Fruit fly (Drosophila melanogaster) whole organism, embryonic: ENCODE data around the gene CG17982.

Experiments used
- Atf6 ChIP-seq: fragments of 200-800 bp; sonication (Bioruptor generic); IDR thresholded peaks from 2 replicates; pipeline ENCODE4 v1.3.6; 2022; ENCODE audit warnings: missing biosample characterization, missing genetic modification characterization
- BEAF-32 ChIP-seq: fragments of 200-800 bp; sonication (Bioruptor generic); optimal IDR thresholded peaks from 3 replicates; lab custom pipeline; 2017; ENCODE audit warnings: missing biosample characterization, missing genetic modification characterization, mild to moderate bottlenecking, moderate library complexity, missing genetic modification reagents
- BtbVII ChIP-seq: fragments of 200-800 bp; sonication (Bioruptor generic); optimal IDR thresholded peaks from 3 replicates; lab custom pipeline; 2017; ENCODE audit warnings: missing biosample characterization, mild to moderate bottlenecking, missing genetic modification characterization
- CG1024 ChIP-seq: fragments of 200-800 bp; sonication (Bioruptor generic); IDR thresholded peaks from 2 replicates; pipeline ENCODE4 v1.3.6; 2022; ENCODE audit warnings: missing biosample characterization, missing genetic modification characterization
- CG12769 ChIP-seq: fragments of 200-800 bp; sonication (Bioruptor generic); optimal IDR thresholded peaks from 2 replicates; lab custom pipeline; 2019; ENCODE audit warnings: missing biosample characterization, mild to moderate bottlenecking, missing genetic modification characterization, moderate library complexity
- CG14965 ChIP-seq: fragments of 200-800 bp; sonication (Bioruptor generic); optimal IDR thresholded peaks from 2 replicates; lab custom pipeline; 2016; ENCODE audit warnings: missing biosample characterization, missing genetic modification characterization, borderline replicate concordance
- CG15514 ChIP-seq: fragments of 200-800 bp; sonication (Bioruptor generic); optimal IDR thresholded peaks from 3 replicates; lab custom pipeline; 2017; ENCODE audit warnings: missing biosample characterization, missing genetic modification characterization, mild to moderate bottlenecking, moderate library complexity, missing genetic modification reagents
- CG15601 ChIP-seq: fragments of 200-800 bp; sonication (Bioruptor generic); optimal IDR thresholded peaks from 3 replicates; lab custom pipeline; 2019; ENCODE audit warnings: missing biosample characterization, mild to moderate bottlenecking, missing genetic modification characterization, moderate library complexity
- CG1603 ChIP-seq: fragments of 200-800 bp; sonication (Bioruptor generic); optimal IDR thresholded peaks from 2 replicates; lab custom pipeline; 2019; ENCODE audit warnings: missing biosample characterization, mild to moderate bottlenecking, missing genetic modification characterization, moderate library complexity
- CG16813 ChIP-seq: fragments of 200-800 bp; sonication (Bioruptor generic); IDR thresholded peaks from 3 replicates; pipeline ENCODE4 v1.3.6; 2022; ENCODE audit warnings: missing biosample characterization, missing genetic modification characterization; ENCODE audit not compliant: partially characterized antibody
- CG2875 ChIP-seq: fragments of 200-800 bp; sonication (Bioruptor generic); optimal IDR thresholded peaks from 2 replicates; lab custom pipeline; 2017; ENCODE audit warnings: missing biosample characterization, mild to moderate bottlenecking, missing genetic modification characterization, missing genetic modification reagents
- CG3407 ChIP-seq: fragments of 200-800 bp; sonication (Bioruptor generic); optimal IDR thresholded peaks from 2 replicates; lab custom pipeline; 2018; ENCODE audit warnings: missing biosample characterization, mild to moderate bottlenecking, missing genetic modification characterization
- CG6813 ChIP-seq: fragments of 200-800 bp; sonication (Bioruptor generic); optimal IDR thresholded peaks from 2 replicates; lab custom pipeline; 2017; ENCODE audit warnings: missing biosample characterization, missing genetic modification characterization, mild to moderate bottlenecking, moderate library complexity, missing genetic modification reagents
- CG8290 ChIP-seq, 3 experiments: fragments of 200-800 bp; sonication (Bioruptor generic); optimal IDR thresholded peaks; 2 replicates each; lab custom pipeline; 2016 to 2019; ENCODE audit warnings: missing biosample characterization in 3 of 3, missing genetic modification characterization in 3 of 3, mild to moderate bottlenecking in 2 of 3, moderate library complexity in 1 of 3
- CTCF ChIP-seq: fragments of 200-800 bp; sonication (Bioruptor generic); optimal IDR thresholded peaks from 2 replicates; lab custom pipeline; 2017; ENCODE audit warnings: missing biosample characterization, mild to moderate bottlenecking, missing genetic modification characterization, moderate library complexity
- D19B ChIP-seq: fragments of 200-800 bp; sonication (Bioruptor generic); optimal IDR thresholded peaks from 2 replicates; lab custom pipeline; 2017; ENCODE audit warnings: missing biosample characterization, mild to moderate bottlenecking, missing genetic modification characterization
- Doc2 ChIP-seq: fragments of 200-800 bp; sonication (Bioruptor generic); IDR thresholded peaks from 2 replicates; pipeline ENCODE4 v1.3.6; 2022; ENCODE audit warnings: missing biosample characterization, missing genetic modification characterization
- Ets65A ChIP-seq: fragments of 200-800 bp; sonication (Bioruptor generic); peaks from one replicate; lab custom pipeline; 2016; ENCODE audit warnings: missing biosample characterization, missing genetic modification characterization
- Ets97D ChIP-seq: fragments of 200-800 bp; sonication (Bioruptor generic); optimal IDR thresholded peaks from 3 replicates; lab custom pipeline; 2016; ENCODE audit warnings: missing biosample characterization, missing genetic modification characterization
- HLH4C ChIP-seq: fragments of 200-800 bp; sonication (Bioruptor generic); IDR thresholded peaks from 3 replicates; pipeline ENCODE4 v1.3.6; 2022; ENCODE audit warnings: missing biosample characterization, missing genetic modification characterization; ENCODE audit not compliant: partially characterized antibody
- Hmr ChIP-seq: fragments of 200-800 bp; sonication (Bioruptor generic); optimal IDR thresholded peaks from 3 replicates; lab custom pipeline; 2017; ENCODE audit warnings: mild to moderate bottlenecking, missing biosample characterization, missing genetic modification reagents, missing genetic modification characterization
- Hr51 ChIP-seq, 2 experiments: fragments of 200-800 bp; sonication (Bioruptor generic); optimal IDR thresholded peaks; 2 replicates in 1 of 2; 3 replicates in 1 of 2; lab custom pipeline; 2016 to 2018; ENCODE audit warnings: missing biosample characterization in 2 of 2, missing genetic modification characterization in 2 of 2, mild to moderate bottlenecking in 1 of 2, moderate library complexity in 1 of 2
- Kr ChIP-seq: fragments of 200-800 bp; sonication (Bioruptor generic); optimal IDR thresholded peaks from 2 replicates; lab custom pipeline; 2017; ENCODE audit warnings: missing biosample characterization, mild to moderate bottlenecking, missing genetic modification characterization
- Max ChIP-seq: fragments of 200-800 bp; sonication (Bioruptor generic); optimal IDR thresholded peaks from 2 replicates; lab custom pipeline; 2016; ENCODE audit warnings: missing biosample characterization, mild to moderate bottlenecking, missing genetic modification characterization
- NFAT ChIP-seq: fragments of 200-800 bp; sonication (Bioruptor generic); IDR thresholded peaks from 2 replicates; pipeline ENCODE4 v1.3.6; 2022; ENCODE audit warnings: missing biosample characterization, missing genetic modification characterization
- Pdp1 ChIP-seq, 2 experiments: fragments of 200-800 bp; sonication (Bioruptor generic); optimal IDR thresholded peaks; 3 replicates each; lab custom pipeline; 2016; ENCODE audit warnings: missing biosample characterization in 2 of 2, missing genetic modification characterization in 2 of 2, mild to moderate bottlenecking in 1 of 2, moderate library complexity in 1 of 2
- Rfx ChIP-seq: fragments of 200-800 bp; sonication (Bioruptor generic); IDR thresholded peaks from 2 replicates; pipeline ENCODE4 v1.3.6; 2022; ENCODE audit warnings: missing biosample characterization, missing genetic modification characterization
- Spps ChIP-seq: fragments of 200-800 bp; sonication (Bioruptor generic); optimal IDR thresholded peaks from 2 replicates; lab custom pipeline; 2018; ENCODE audit warnings: missing biosample characterization, mild to moderate bottlenecking, missing genetic modification characterization
- Trl ChIP-seq, 3 experiments: fragments of >200 bp in 2 of 3; fragments of 200-800 bp in 1 of 3; sonication (Bioruptor generic) in 1 of 3; optimal IDR thresholded peaks; 2 replicates in 1 of 3; 3 replicates in 2 of 3; lab custom pipeline; 2016 to 2017; ENCODE audit warnings: missing biosample characterization in 1 of 3, missing genetic modification characterization in 1 of 3
- ash1 ChIP-seq: fragments of 200-800 bp; sonication (Bioruptor generic); optimal IDR thresholded peaks from 2 replicates; lab custom pipeline; 2018; ENCODE audit warnings: missing biosample characterization, mild to moderate bottlenecking, missing genetic modification characterization
- btn ChIP-seq: fragments of 200-800 bp; sonication (Bioruptor generic); optimal IDR thresholded peaks from 2 replicates; lab custom pipeline; 2016; ENCODE audit warnings: missing biosample characterization, missing genetic modification characterization
- cwo ChIP-seq: fragments of 200-800 bp; sonication (Bioruptor generic); optimal IDR thresholded peaks from 3 replicates; lab custom pipeline; 2017; ENCODE audit warnings: missing biosample characterization, missing genetic modification characterization, mild to moderate bottlenecking, moderate library complexity, missing genetic modification reagents
- da ChIP-seq: fragments of 200-800 bp; sonication (Bioruptor generic); optimal IDR thresholded peaks from 2 replicates; lab custom pipeline; 2016; ENCODE audit warnings: missing biosample characterization, missing genetic modification characterization
- gcm ChIP-seq: fragments of 200-800 bp; sonication (Bioruptor generic); optimal IDR thresholded peaks from 2 replicates; lab custom pipeline; 2019; ENCODE audit warnings: missing biosample characterization, mild to moderate bottlenecking, missing genetic modification characterization, moderate library complexity
- knrl ChIP-seq: fragments of 200-800 bp; sonication (Bioruptor generic); IDR thresholded peaks from 3 replicates; pipeline ENCODE4 v1.3.6; 2022; ENCODE audit warnings: missing biosample characterization, missing genetic modification characterization; ENCODE audit not compliant: partially characterized antibody
- lab ChIP-seq: fragments of 200-800 bp; sonication (Bioruptor generic); optimal IDR thresholded peaks from 3 replicates; lab custom pipeline; 2017; ENCODE audit warnings: missing biosample characterization, missing genetic modification characterization, mild to moderate bottlenecking, moderate library complexity, missing genetic modification reagents
- mirr ChIP-seq: fragments of 200-800 bp; sonication (Bioruptor generic); optimal IDR thresholded peaks from 3 replicates; lab custom pipeline; 2018; ENCODE audit warnings: missing biosample characterization, mild to moderate bottlenecking, missing genetic modification characterization
- nerfin-1 ChIP-seq: fragments of 200-800 bp; sonication (Bioruptor generic); optimal IDR thresholded peaks from 3 replicates; lab custom pipeline; 2019; ENCODE audit warnings: missing biosample characterization, mild to moderate bottlenecking, missing genetic modification characterization, moderate library complexity
- odd ChIP-seq: fragments of 200-800 bp; sonication (Bioruptor generic); optimal IDR thresholded peaks from 2 replicates; lab custom pipeline; 2017; ENCODE audit warnings: missing biosample characterization, mild to moderate bottlenecking, missing genetic modification characterization
- otp ChIP-seq: fragments of 200-800 bp; sonication (Bioruptor generic); IDR thresholded peaks from 3 replicates; pipeline ENCODE4, ENCODE4 v1.3.6; 2022; ENCODE audit warnings: missing biosample characterization, missing genetic modification characterization
- scrt ChIP-seq: fragments of 200-800 bp; sonication (Bioruptor generic); optimal IDR thresholded peaks from 2 replicates; lab custom pipeline; 2018; ENCODE audit warnings: missing biosample characterization, mild to moderate bottlenecking, missing genetic modification characterization, moderate library complexity
- sisA ChIP-seq: fragments of 200-800 bp; sonication (Bioruptor generic); IDR thresholded peaks from 2 replicates; pipeline ENCODE4 v1.3.6; 2022; ENCODE audit warnings: missing biosample characterization, missing genetic modification characterization
- slbo ChIP-seq: fragments of 200-800 bp; sonication (Bioruptor generic); IDR thresholded peaks from 2 replicates; pipeline ENCODE4 v1.3.6; 2022; ENCODE audit warnings: missing biosample characterization, missing genetic modification characterization
- zen2 ChIP-seq: fragments of 200-800 bp; sonication (Bioruptor generic); IDR thresholded peaks from 3 replicates; pipeline ENCODE4 v1.3.6; 2022; ENCODE audit warnings: missing biosample characterization, missing genetic modification characterization; ENCODE audit not compliant: partially characterized antibody

Gene CG17982

DNA sequence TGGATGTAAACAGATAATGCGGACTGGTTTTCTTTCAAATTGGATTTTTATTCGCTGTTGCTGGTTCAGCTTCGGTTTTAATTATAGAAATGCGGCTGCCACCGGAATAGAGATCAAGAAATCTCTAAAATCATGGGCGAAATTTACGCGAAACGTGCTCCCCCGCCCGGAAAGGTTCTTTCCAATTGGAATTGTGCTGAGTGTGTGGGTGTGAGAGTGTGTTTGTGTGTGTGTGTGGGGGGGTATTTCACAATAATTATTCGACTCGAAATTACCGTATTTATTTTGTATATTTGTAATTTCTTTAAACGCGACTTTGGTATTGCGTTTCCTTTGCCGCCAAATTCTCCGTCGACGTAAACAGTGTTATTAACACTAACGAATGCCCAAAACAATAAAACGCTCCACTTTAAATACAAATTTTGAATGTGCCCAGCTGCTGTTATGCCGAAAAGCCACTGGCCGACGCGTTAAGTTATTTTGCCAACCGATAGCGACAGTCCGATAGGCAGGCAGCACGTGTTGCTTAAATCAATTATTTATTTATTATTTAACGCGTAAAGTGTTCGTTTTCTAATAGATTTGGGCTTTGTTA, 27.8 kb downstream of the CG17982 start, which contains the start of gene Gclc (continued):
- no peak for TF ChIP-seq CG15601 (tag; lab: Kevin White, UChicago)
- TF ChIP-seq gcm: no peak
- TF ChIP-seq zen2 (GFP tag; lab: Robert Waterston, UW): no peak
- no peak for TF ChIP-seq CG14965 (GFP tag; lab: Kevin White, UChicago)
- peak; percentile 39 for TF ChIP-seq CG15514
- TF ChIP-seq BEAF-32 (GFP tag; lab: Kevin White, UChicago): peak; percentile 66
- TF ChIP-seq odd: peak; percentile 15
- TF ChIP-seq Spps (tag; lab: Kevin White, UChicago): no peak
- TF ChIP-seq Max (GFP tag; lab: Kevin White, UChicago): peak; percentile 23
- no peak for TF ChIP-seq Hr51 (GFP tag; optimal IDR thresholded peaks at IDR 0.05; lab: Kevin White, UChicago)
- TF ChIP-seq NFAT (GFP tag; lab: Robert Waterston, UW): 0 out of 2 replicates have a peak, but pooled peaks have one; percentile 23
- peak; percentile 24 for TF ChIP-seq lab (GFP tag; lab: Kevin White, UChicago)
- TF ChIP-seq cwo (GFP tag; lab: Kevin White, UChicago): peak; percentile 82
- no peak for TF ChIP-seq mirr
- peak; percentile 3 for TF ChIP-seq D19B (GFP tag; lab: Kevin White, UChicago)
- TF ChIP-seq Ets97D (GFP tag; lab: Kevin White, UChicago): peak; percentile 36
- peak; percentile 26; the same call in 1 of the 2 replicates for TF ChIP-seq Rfx (GFP tag; lab: Robert Waterston, UW)
- TF ChIP-seq BtbVII (GFP tag; lab: Kevin White, UChicago): peak; percentile 47
- peak; percentile 50 for TF ChIP-seq Hmr (GFP tag; lab: Kevin White, UChicago)
- TF ChIP-seq CG8290 (GFP tag; optimal IDR thresholded peaks at IDR 0.05; lab: Kevin White, UChicago): no peak
- peak in 1 of 2 experiments; percentile 13 for TF ChIP-seq CG8290 (tag; optimal IDR thresholded peaks at IDR 0.05; lab: Kevin White, UChicago)
- TF ChIP-seq sisA (GFP tag; lab: Robert Waterston, UW): no peak
- TF ChIP-seq CG12769 (tag; lab: Kevin White, UChicago): peak; percentile 36
- TF ChIP-seq Doc2: no peak
- peak; percentile 34; the same call in 1 of the 3 replicates for TF ChIP-seq HLH4C
- no peak for TF ChIP-seq CTCF (GFP tag; lab: Kevin White, UChicago)
- peak; percentile 19 for TF ChIP-seq CG6813 (GFP tag; lab: Kevin White, UChicago)
- peak; percentile 45; the same call in 2 of the 3 replicates for TF ChIP-seq knrl (GFP tag; lab: Robert Waterston, UW)
- TF ChIP-seq CG3407 (GFP tag; lab: Kevin White, UChicago): no peak
- peak; percentile 47 for TF ChIP-seq scrt (GFP tag; lab: Kevin White, UChicago)
- no peak for TF ChIP-seq otp (GFP tag; lab: Robert Waterston, UW)
- TF ChIP-seq CG16813: peak; percentile 29; the same call in 1 of the 3 replicates
- TF ChIP-seq CG2875 (GFP tag; lab: Kevin White, UChicago): no peak
- TF ChIP-seq CG1603 (tag; lab: Kevin White, UChicago): peak; percentile 42
- 0 out of 2 replicates have a peak, but pooled peaks have one; percentile 8 for TF ChIP-seq Atf6 (GFP tag; lab: Robert Waterston, UW)
- no peak for TF ChIP-seq Ets65A (GFP tag; lab: Kevin White, UChicago)

DNA sequence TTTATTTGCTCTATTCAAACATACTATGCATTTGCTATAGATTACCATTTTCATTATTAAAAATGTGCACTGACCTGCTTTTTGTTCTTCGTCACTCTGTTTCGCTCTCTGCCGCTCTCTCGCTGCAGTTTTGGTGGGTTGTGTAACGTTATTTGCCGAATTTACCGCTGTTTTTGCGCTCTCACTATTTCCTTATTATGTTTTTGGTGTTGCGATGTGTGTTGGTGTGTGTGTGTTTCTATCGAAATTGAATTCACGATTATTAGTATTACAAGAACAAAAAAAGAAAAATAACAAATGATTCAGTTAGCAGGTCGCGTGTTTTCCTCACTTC, 28.3 kb downstream of the CG17982 start:
- TF ChIP-seq slbo (GFP tag; lab: Robert Waterston, UW): 0 out of 2 replicates have a peak, but pooled peaks have one; percentile 0
- TF ChIP-seq Ets97D (GFP tag; lab: Kevin White, UChicago): no peak
- TF ChIP-seq Trl (optimal IDR thresholded peaks at IDR 0.05; lab: Kevin White, UChicago): peak in 1 of 2 experiments; percentile 57
- no peak for TF ChIP-seq Trl (GFP tag; optimal IDR thresholded peaks at IDR 0.05; lab: Kevin White, UChicago)
- peak; percentile 13 for TF ChIP-seq nerfin-1 (tag; lab: Kevin White, UChicago)
- TF ChIP-seq Pdp1 (GFP tag; optimal IDR thresholded peaks at IDR 0.05; lab: Kevin White, UChicago): peak in 1 of 2 experiments; percentile 95
- TF ChIP-seq btn (GFP tag; lab: Kevin White, UChicago): no peak
- no peak for TF ChIP-seq Kr (GFP tag; lab: Kevin White, UChicago)
- TF ChIP-seq ash1 (GFP tag; lab: Kevin White, UChicago): no peak
- no peak for TF ChIP-seq CG1024 (GFP tag; lab: Robert Waterston, UW)
- no peak for TF ChIP-seq da (GFP tag; lab: Kevin White, UChicago)
